Worm (Caenorhabditis elegans): ENCODE results near the gene F26F4.6.

- TF ChIP-seq him-1 (tag; optimal IDR thresholded peaks at IDR 0.05) = no peak
- no peak for TF ChIP-seq W03F9.2 (tag; optimal IDR thresholded peaks at IDR 0.05)
- no peak for TF ChIP-seq dao-5 (tag; optimal IDR thresholded peaks at IDR 0.05)
Observed at ce11 chrIII:4849739-4850138, 43.7 kb downstream of the F26F4.6 start, which contains the start of gene nonu-1.
